Worm (Caenorhabditis elegans) whole organism, L1 larva: ENCODE results near the gene F16F9.1.

ENCODE experiments used
- elt-2 ChIP-seq: sonication (generic microtip); optimal IDR thresholded peaks from 2 replicates; lab custom pipeline; 2016; ENCODE audit warnings: missing genetic modification characterization, mild to moderate bottlenecking, inconsistent platforms, missing compliant biosample characterization, missing genetic modification reagents
- ets-5 ChIP-seq: fragments of 200-800 bp; sonication (Bioruptor generic); IDR thresholded peaks from 2 replicates; pipeline ENCODE4 v1.3.6; 2022; ENCODE audit warnings: missing genetic modification characterization, missing compliant biosample characterization
- sup-37 ChIP-seq: fragments of 200-800 bp; sonication (Bioruptor generic); optimal IDR thresholded peaks from 2 replicates; lab custom pipeline; 2018; ENCODE audit warnings: mild to moderate bottlenecking, missing genetic modification characterization, missing compliant biosample characterization
- xbp-1 ChIP-seq: sonication (generic microtip); optimal IDR thresholded peaks from 2 replicates; lab custom pipeline; 2016; ENCODE audit warnings: missing genetic modification characterization, missing compliant biosample characterization

DNA sequence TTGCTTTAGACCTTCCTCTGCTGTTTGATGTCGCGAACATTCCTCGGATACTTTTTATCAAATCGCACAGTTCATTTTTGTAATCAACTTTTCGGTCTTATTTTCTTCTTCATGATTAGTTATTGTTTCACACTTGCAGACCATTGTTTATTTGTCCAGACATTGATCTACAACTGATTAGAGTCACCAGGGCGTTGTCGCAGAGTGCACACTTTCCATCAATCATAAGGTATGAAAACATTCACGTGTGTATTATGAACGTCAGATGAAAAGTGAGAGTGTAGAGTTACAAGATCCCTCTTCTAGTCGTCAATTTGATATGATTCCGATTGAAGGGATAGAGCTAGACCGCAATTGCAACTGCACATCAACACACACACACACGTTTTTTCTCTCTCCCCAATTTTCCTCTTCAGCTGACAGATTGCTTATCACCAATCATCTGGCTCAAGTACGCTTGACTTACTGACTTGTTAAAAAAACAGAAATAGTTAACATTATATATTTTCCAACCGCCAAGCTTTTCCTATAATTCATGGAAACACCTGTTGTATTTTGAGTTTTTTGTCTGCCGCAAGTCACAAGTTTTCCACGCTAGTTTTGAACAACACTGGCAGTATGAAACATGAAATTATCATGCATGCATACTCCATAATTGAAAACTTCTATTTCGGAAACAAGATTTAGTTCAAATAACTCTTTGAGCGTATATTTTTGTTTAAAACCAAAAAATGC lies 6.0 kb upstream of the F16F9.1 start:
- no peak for TF ChIP-seq ets-5 (GFP tag; lab: Robert Waterston, UW)
- no peak for TF ChIP-seq xbp-1 (tag; lab: Kevin White, UChicago)
- peak; percentile 58 for TF ChIP-seq elt-2 (tag; lab: Kevin White, UChicago)
- no peak for TF ChIP-seq sup-37 (GFP tag; lab: Kevin White, UChicago)
